Worm (Caenorhabditis elegans) whole organism, midembryonic: ENCODE results near the gene bec-1.

ENCODE experiments used
- cog-1 ChIP-seq: sonication (generic microtip); optimal IDR thresholded peaks from 2 replicates; lab custom pipeline; 2016; ENCODE audit warnings: missing genetic modification characterization, missing compliant biosample characterization
- flt-1 ChIP-seq: fragments of 200-800 bp; sonication (Bioruptor generic); IDR thresholded peaks from 2 replicates; pipeline ENCODE4 v1.3.6; 2022; ENCODE audit warnings: missing genetic modification characterization, missing compliant biosample characterization
- klf-2 ChIP-seq: fragments of 200-800 bp; sonication (Bioruptor generic); conservative IDR thresholded peaks from 2 replicates; pipeline ENCODE4 v1.3.6; 2022; ENCODE audit warnings: missing genetic modification reagents, missing genetic modification characterization, missing compliant biosample characterization
- med-1 ChIP-seq: sonication (generic microtip); optimal IDR thresholded peaks from 2 replicates; lab custom pipeline; 2017; ENCODE audit warnings: missing genetic modification characterization, mild to moderate bottlenecking, missing compliant biosample characterization, antibody characterized with exemption, missing genetic modification reagents; ENCODE audit not compliant: insufficient read depth
- ref-1 ChIP-seq: fragments of 200-800 bp; sonication (Bioruptor generic); conservative IDR thresholded peaks from 2 replicates; pipeline ENCODE4 v1.3.6; 2022; ENCODE audit warnings: missing genetic modification reagents, missing genetic modification characterization, missing compliant biosample characterization
- tab-1 ChIP-seq: fragments of 200-800 bp; sonication (Bioruptor generic); IDR thresholded peaks from 2 replicates; pipeline ENCODE4 v1.3.6; 2022; ENCODE audit warnings: missing genetic modification characterization, missing compliant biosample characterization
- ztf-23 ChIP-seq: fragments of 200-800 bp; sonication (Bioruptor generic); IDR thresholded peaks from 2 replicates; pipeline ENCODE4 v1.3.6; 2022; ENCODE audit warnings: missing genetic modification reagents, missing genetic modification characterization, missing compliant biosample characterization
- ztf-29 ChIP-seq: fragments of 200-800 bp; sonication (Bioruptor generic); IDR thresholded peaks from 2 replicates; pipeline ENCODE4 v1.3.6; 2022; ENCODE audit warnings: missing genetic modification reagents, missing genetic modification characterization, missing compliant biosample characterization

ce11 chrIV:5652811-5653483, 11.3 kb downstream of the bec-1 start:
- TF ChIP-seq flt-1 = no peak
- TF ChIP-seq cog-1 (tag; lab: Kevin White, UChicago) = no peak
- no peak for TF ChIP-seq ztf-29 (GFP tag; lab: Robert Waterston, UW)
- no peak for TF ChIP-seq med-1 (GFP tag; lab: Kevin White, UChicago)
- no peak for TF ChIP-seq ztf-23 (GFP tag; lab: Robert Waterston, UW)
- TF ChIP-seq tab-1 (GFP tag; lab: Robert Waterston, UW) = no peak
- TF ChIP-seq klf-2 (GFP tag; lab: Robert Waterston, UW) = no peak
- no peak for TF ChIP-seq ref-1
